Fruit fly (Drosophila melanogaster): ENCODE data around the gene Sfp24Bc.

Gene Sfp24Bc

DNA sequence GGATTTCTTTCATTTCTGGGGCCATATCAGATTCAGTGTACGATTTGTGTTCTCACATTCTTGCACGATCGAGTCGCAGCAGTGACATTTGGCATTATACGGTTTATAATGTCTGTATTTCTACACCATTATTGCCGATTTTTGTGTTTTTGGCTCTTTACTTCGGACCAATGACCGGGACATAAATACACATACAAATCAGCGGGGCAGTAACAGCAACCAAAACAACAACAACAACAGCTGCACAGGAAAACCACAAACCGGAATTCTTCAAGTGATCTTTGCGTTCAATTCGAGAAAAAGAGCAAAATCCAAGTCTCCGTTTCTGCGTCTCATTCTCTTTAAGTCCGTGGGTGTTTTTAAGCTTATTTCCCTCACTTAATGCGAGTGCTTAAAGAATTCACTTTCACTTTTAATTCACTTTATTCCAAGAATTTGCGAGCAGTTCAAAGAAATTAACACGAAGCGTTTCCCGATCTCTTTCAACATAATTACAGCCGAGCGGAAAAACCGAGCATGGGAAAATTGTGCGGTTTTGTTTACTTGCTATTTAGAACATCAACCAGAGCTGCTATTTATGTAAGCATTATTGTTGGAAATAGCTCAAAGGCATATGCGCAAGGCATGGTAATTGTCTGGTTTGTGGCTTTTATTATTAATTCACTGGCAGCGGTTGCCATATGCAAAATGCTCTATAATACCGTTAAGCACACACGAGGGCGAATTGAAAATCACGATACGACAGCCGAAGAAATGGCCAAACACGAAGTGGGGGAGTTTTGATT, 38.9 kb downstream of the Sfp24Bc start:
- TF ChIP-seq CG17801 (GFP tag; optimal IDR thresholded peaks at IDR 0.05; ENCODE audit: partially characterized antibody): no peak

DNA sequence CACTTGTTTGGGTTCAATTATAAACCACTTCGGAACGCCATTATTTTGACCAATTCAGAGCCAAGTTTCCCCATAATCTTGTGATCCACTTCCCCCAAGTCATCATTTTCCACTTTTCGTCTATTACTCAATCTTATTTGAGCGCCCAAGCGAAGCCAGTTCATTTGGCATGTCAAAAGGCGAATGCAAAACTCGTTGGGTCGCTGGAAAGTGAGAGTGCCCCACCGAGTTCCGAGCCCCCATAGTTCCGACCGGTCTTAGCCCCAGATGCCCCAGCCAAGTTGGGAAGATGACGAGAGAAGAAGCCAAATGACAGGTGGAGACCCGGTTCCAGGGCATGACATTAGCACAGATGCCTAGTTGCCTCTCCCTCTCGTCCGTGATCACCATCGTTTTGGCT, 39.6 kb downstream of the Sfp24Bc start:
- no peak for TF ChIP-seq CG17801 (GFP tag; optimal IDR thresholded peaks at IDR 0.05; ENCODE audit: partially characterized antibody)

DNA sequence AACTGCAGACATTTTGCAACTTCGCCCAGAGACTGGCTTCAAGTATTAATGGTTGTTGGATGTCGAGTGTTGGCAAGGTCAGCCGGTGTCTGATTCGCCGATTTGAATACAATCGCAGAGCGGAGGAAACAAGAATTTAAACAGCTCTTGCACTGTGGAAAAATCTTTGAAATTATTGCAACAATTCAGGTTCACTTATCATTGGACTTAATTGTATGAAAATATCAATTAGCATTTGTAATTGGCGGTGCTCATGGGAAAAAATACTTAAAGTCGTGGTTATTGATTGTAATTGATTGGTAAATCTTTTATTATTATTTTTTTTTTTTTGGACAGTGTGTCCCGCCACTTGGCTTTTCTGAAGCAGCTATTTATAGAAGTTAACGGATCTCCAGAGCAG, 40.9 kb downstream of the Sfp24Bc start:
- no peak for TF ChIP-seq CG17801 (GFP tag; optimal IDR thresholded peaks at IDR 0.05; ENCODE audit: partially characterized antibody)

DNA sequence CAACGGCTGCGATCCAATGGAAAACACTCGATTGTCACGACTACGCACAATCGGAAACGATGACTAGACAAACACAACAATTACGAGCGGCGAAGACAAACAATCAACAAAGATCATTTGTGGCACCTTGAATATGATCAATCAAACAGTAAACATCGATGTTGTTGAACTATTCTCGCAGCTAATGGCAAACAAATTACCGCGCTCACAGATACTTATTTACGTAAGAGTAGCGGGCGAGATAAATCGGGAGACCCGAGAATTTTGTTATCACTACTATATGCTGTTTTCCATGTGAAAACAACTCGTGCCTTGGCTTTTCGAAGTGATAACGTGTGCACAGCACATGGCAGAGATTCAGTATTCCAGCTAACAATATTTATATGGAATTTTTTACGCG, 41.6 kb downstream of the Sfp24Bc start:
- TF ChIP-seq CG17801 (GFP tag; optimal IDR thresholded peaks at IDR 0.05; ENCODE audit: partially characterized antibody): no peak

DNA sequence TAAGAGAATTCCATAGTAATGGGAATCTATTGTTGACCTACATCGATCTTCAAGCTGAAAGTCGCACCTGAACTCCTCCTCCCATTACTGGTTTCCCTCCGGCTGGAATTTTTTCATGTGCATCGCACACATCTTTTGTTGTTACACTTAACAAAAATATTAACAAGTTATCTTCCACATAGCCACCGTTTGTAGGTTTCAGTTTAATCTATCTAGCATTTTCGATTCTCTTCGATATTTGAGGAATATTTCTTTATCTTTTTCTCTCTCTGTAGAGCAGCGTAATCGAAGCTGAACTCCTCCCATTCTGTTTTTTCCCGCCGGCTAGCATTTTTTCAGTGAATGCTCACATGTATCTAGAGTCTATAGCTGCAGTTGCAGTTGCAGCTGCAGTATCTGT, 45.6 kb downstream of the Sfp24Bc start:
- TF ChIP-seq CG17801 (GFP tag; optimal IDR thresholded peaks at IDR 0.05; ENCODE audit: partially characterized antibody): no peak

DNA sequence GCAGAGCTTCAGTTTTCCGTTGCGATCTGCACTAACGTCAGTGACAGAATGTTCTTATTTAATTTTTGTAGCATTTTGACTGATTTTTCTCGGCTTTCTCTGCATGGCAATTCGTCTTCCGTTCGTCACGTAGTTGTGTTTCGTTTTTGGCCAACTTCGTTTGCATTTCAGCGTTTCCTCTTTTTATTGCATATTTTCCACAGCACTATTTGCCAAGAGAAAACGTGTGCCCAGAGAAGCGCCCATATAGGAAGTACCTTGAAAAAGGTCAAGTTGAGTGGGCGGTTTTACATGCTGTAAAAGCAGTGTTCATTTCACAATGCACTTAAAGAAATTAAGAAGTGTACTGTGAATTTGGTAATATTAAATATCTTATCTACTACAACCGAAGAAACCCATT, 48.8 kb downstream of the Sfp24Bc start, which contains the start of gene CG15418:
TSS of gene CG15418 (minus strand) at position 101 of the 400 bp plus-strand sequence.
- no peak for TF ChIP-seq CG17801 (GFP tag; optimal IDR thresholded peaks at IDR 0.05; ENCODE audit: partially characterized antibody)
